Worm (Caenorhabditis elegans): ENCODE data around the gene R02F11.9.

DNA sequence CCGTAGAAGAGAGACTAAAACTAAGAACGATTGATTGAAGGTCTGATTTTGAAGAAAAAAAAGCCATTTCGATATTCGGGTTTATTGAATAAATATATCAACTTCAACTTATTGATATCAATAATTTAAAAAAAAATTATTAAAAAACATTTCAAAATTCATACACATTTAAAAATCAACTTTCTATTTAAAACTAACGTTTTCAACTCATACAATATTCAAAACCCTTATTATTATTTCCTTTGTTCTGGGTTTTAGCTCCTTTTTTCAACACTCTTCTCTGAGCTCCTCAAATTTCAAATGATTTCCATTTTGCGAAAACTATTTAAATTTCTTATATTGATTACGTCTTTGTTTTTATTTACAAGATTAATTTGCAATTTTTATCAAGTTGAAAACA, 42.0 kb upstream of the R02F11.9 start, which contains the start of gene C18G1.7:
- TF ChIP-seq blmp-1 (tag; optimal IDR thresholded peaks at IDR 0.05), result no peak
- TF ChIP-seq sptf-1 (tag; optimal IDR thresholded peaks at IDR 0.05), result no peak
- no peak for TF ChIP-seq fkh-10 (GFP tag; optimal IDR thresholded peaks at IDR 0.05)
- TF ChIP-seq mab-9 (GFP tag; IDR thresholded peaks at IDR 0.05), result no peak
- TF ChIP-seq nhr-77 (tag; optimal IDR thresholded peaks at IDR 0.05), result no peak
- no peak for TF ChIP-seq lin-15B (tag; optimal IDR thresholded peaks at IDR 0.05)
- TF ChIP-seq jun-1 (tag; optimal IDR thresholded peaks at IDR 0.05), result no peak
- no peak for TF ChIP-seq nhr-76 (tag; optimal IDR thresholded peaks at IDR 0.05)

Measured in whole organism, L1 larva.